Worm (Caenorhabditis elegans) whole organism, L3 larva: Measurements from ENCODE around the gene fbxb-24.

ENCODE experiments used
- R02D3.7 ChIP-seq: fragments of 150-350 bp; optimal IDR thresholded peaks from 2 replicates; lab custom pipeline; 2014; ENCODE audit warnings: missing biosample characterization, missing genetic modification characterization
- ZK546.5 ChIP-seq: sonication (generic microtip); optimal IDR thresholded peaks from 2 replicates; lab custom pipeline; 2017; ENCODE audit warnings: missing biosample characterization, missing genetic modification characterization
- aly-2 ChIP-seq: fragments of 150-350 bp; optimal IDR thresholded peaks from 2 replicates; lab custom pipeline; 2014; ENCODE audit warnings: missing biosample characterization, missing genetic modification characterization
- ama-1 ChIP-seq: fragments of 150-350 bp; optimal IDR thresholded peaks from 2 replicates; lab custom pipeline; 2018
- ceh-16 ChIP-seq: sonication (generic microtip); optimal IDR thresholded peaks from 2 replicates; lab custom pipeline; 2017; ENCODE audit warnings: missing biosample characterization, missing genetic modification characterization
- ceh-28 ChIP-seq: fragments of 150-350 bp; optimal IDR thresholded peaks from 2 replicates; lab custom pipeline; 2014; ENCODE audit warnings: missing biosample characterization, missing genetic modification reagents, missing genetic modification characterization
- ceh-82 ChIP-seq: fragments of 150-350 bp; optimal IDR thresholded peaks from 2 replicates; lab custom pipeline; 2014; ENCODE audit warnings: missing biosample characterization, missing genetic modification characterization
- ceh-9 ChIP-seq: sonication (generic microtip); optimal IDR thresholded peaks from 2 replicates; lab custom pipeline; 2018; ENCODE audit warnings: missing biosample characterization, missing genetic modification characterization
- daf-12 ChIP-seq: fragments of 150-350 bp; optimal IDR thresholded peaks from 2 replicates; lab custom pipeline; 2014; ENCODE audit warnings: missing biosample characterization, missing genetic modification reagents, missing genetic modification characterization
- egl-27 ChIP-seq: sonication (generic microtip); optimal IDR thresholded peaks from 4 replicates; lab custom pipeline; 2017; ENCODE audit warnings: missing biosample characterization, missing genetic modification reagents, missing genetic modification characterization
- egl-5 ChIP-seq: fragments of 150-350 bp; optimal IDR thresholded peaks from 2 replicates; lab custom pipeline; 2017; ENCODE audit warnings: missing biosample characterization, missing genetic modification reagents, missing genetic modification characterization, inconsistent platforms
- elt-1 ChIP-seq: fragments of 150-350 bp; optimal IDR thresholded peaks from 2 replicates; lab custom pipeline; 2014; ENCODE audit warnings: missing biosample characterization, missing genetic modification characterization
- elt-2 ChIP-seq: sonication (generic microtip); optimal IDR thresholded peaks from 2 replicates; lab custom pipeline; 2016; ENCODE audit warnings: missing genetic modification reagents, mild to moderate bottlenecking, missing genetic modification characterization, missing compliant biosample characterization
- elt-3 ChIP-seq, 3 experiments: fragments of 150-350 bp in 1 of 3; sonication (generic microtip) in 2 of 3; optimal IDR thresholded peaks; 2 replicates in 2 of 3; 4 replicates in 1 of 3; lab custom pipeline; 2014 to 2017; ENCODE audit warnings: missing biosample characterization in 3 of 3, missing genetic modification characterization in 3 of 3
- eor-1 ChIP-seq, 2 experiments: fragments of 150-350 bp; optimal IDR thresholded peaks; 2 replicates each; lab custom pipeline; 2014 to 2018; ENCODE audit warnings: missing biosample characterization in 2 of 2, missing genetic modification characterization in 2 of 2
- fkh-10 ChIP-seq: sonication (generic microtip); optimal IDR thresholded peaks from 2 replicates; lab custom pipeline; 2017; ENCODE audit warnings: missing biosample characterization, missing genetic modification reagents, missing genetic modification characterization
- fkh-2 ChIP-seq: fragments of 150-350 bp; optimal IDR thresholded peaks from 2 replicates; lab custom pipeline; 2014; ENCODE audit warnings: missing biosample characterization, missing genetic modification reagents, missing genetic modification characterization
- fos-1 ChIP-seq: fragments of 150-350 bp; optimal IDR thresholded peaks from 2 replicates; lab custom pipeline; 2014; ENCODE audit warnings: missing biosample characterization, missing genetic modification characterization
- jun-1 ChIP-seq: fragments of 150-350 bp; optimal IDR thresholded peaks from 2 replicates; lab custom pipeline; 2014; ENCODE audit warnings: missing biosample characterization, missing genetic modification reagents, missing genetic modification characterization
- lin-15B ChIP-seq: fragments of 150-350 bp; optimal IDR thresholded peaks from 2 replicates; lab custom pipeline; 2014; ENCODE audit warnings: missing biosample characterization, missing genetic modification characterization
- lin-39 ChIP-seq: fragments of 150-350 bp; optimal IDR thresholded peaks from 2 replicates; lab custom pipeline; 2018; ENCODE audit warnings: missing biosample characterization, missing genetic modification reagents, missing genetic modification characterization
- lsy-12 ChIP-seq: sonication (generic microtip); optimal IDR thresholded peaks from 2 replicates; lab custom pipeline; 2016; ENCODE audit warnings: mild to moderate bottlenecking, missing genetic modification characterization, missing compliant biosample characterization
- mdl-1 ChIP-seq: fragments of 150-350 bp; optimal IDR thresholded peaks from 2 replicates; lab custom pipeline; 2014; ENCODE audit warnings: missing biosample characterization, missing genetic modification characterization
- nfya-1 ChIP-seq: sonication (generic microtip); optimal IDR thresholded peaks from 2 replicates; lab custom pipeline; 2017; ENCODE audit warnings: missing genetic modification characterization, mild to moderate bottlenecking, missing compliant biosample characterization, antibody characterized with exemption, moderate library complexity; ENCODE audit not compliant: insufficient read depth
- nhr-11 ChIP-seq: fragments of 150-350 bp; optimal IDR thresholded peaks from 2 replicates; lab custom pipeline; 2014; ENCODE audit warnings: missing biosample characterization, missing genetic modification characterization
- nhr-12 ChIP-seq: fragments of 150-350 bp; optimal IDR thresholded peaks from 2 replicates; lab custom pipeline; 2014; ENCODE audit warnings: missing biosample characterization, missing genetic modification characterization
- nhr-23 ChIP-seq: fragments of 150-350 bp; optimal IDR thresholded peaks from 2 replicates; lab custom pipeline; 2014; ENCODE audit warnings: missing biosample characterization, missing genetic modification reagents, missing genetic modification characterization
- nhr-237 ChIP-seq: fragments of 150-350 bp; optimal IDR thresholded peaks from 2 replicates; lab custom pipeline; 2014; ENCODE audit warnings: missing biosample characterization, missing genetic modification characterization
- nhr-43 ChIP-seq: sonication (generic microtip); optimal IDR thresholded peaks from 2 replicates; lab custom pipeline; 2016; ENCODE audit warnings: mild to moderate bottlenecking, missing genetic modification characterization, missing compliant biosample characterization; ENCODE audit not compliant: poor library complexity, severe bottlenecking
- nhr-67 ChIP-seq: fragments of 150-350 bp; optimal IDR thresholded peaks from 2 replicates; lab custom pipeline; 2014; ENCODE audit warnings: missing biosample characterization, missing genetic modification characterization
- nhr-76 ChIP-seq: fragments of 150-350 bp; sonication (generic microtip); optimal IDR thresholded peaks from 5 replicates; lab custom pipeline; 2014; ENCODE audit warnings: missing biosample characterization, missing genetic modification characterization
- nhr-77 ChIP-seq: fragments of 150-350 bp; optimal IDR thresholded peaks from 2 replicates; lab custom pipeline; 2014; ENCODE audit warnings: missing biosample characterization, missing genetic modification characterization
- pha-4 ChIP-seq: fragments of 150-350 bp; optimal IDR thresholded peaks from 2 replicates; lab custom pipeline; 2014; ENCODE audit warnings: missing biosample characterization, missing genetic modification reagents, missing genetic modification characterization
- pqm-1 ChIP-seq: fragments of 150-350 bp; optimal IDR thresholded peaks from 2 replicates; lab custom pipeline; 2017; ENCODE audit warnings: missing biosample characterization, missing genetic modification characterization, inconsistent platforms
- sea-2 ChIP-seq: fragments of 150-350 bp; sonication (generic microtip); optimal IDR thresholded peaks from 4 replicates; lab custom pipeline; 2014; ENCODE audit warnings: missing biosample characterization, missing genetic modification reagents, missing genetic modification characterization
- snpc-4 ChIP-seq: fragments of 150-350 bp; optimal IDR thresholded peaks from 2 replicates; lab custom pipeline; 2014; ENCODE audit warnings: missing biosample characterization, missing genetic modification characterization
- tbx-2 ChIP-seq: sonication (generic microtip); optimal IDR thresholded peaks from 2 replicates; lab custom pipeline; 2016; ENCODE audit warnings: mild to moderate bottlenecking, missing genetic modification characterization, missing compliant biosample characterization
- unc-39 ChIP-seq: sonication (generic microtip); optimal IDR thresholded peaks from 4 replicates; lab custom pipeline; 2017; ENCODE audit warnings: missing biosample characterization, missing genetic modification characterization
- zag-1 ChIP-seq: fragments of 150-350 bp; optimal IDR thresholded peaks from 2 replicates; lab custom pipeline; 2014; ENCODE audit warnings: missing biosample characterization, missing genetic modification characterization
- ztf-11 ChIP-seq: fragments of 150-350 bp; optimal IDR thresholded peaks from 2 replicates; lab custom pipeline; 2014; ENCODE audit warnings: missing biosample characterization, missing genetic modification characterization
- ztf-4 ChIP-seq: fragments of 150-350 bp; optimal IDR thresholded peaks from 2 replicates; lab custom pipeline; 2014; ENCODE audit warnings: missing biosample characterization, missing genetic modification characterization

Gene fbxb-24

ce11 chrIII:11921658-11922098 lies 12.9 kb downstream of the fbxb-24 start, which contains the start of gene Y56A3A.22:
Gene Y56A3A.22 (plus strand): TSS chrIII:11921692.
- TF ChIP-seq egl-5 (no peak), R02D3.7 (tag; lab: Kevin White, UChicago) (no peak), nhr-12 (tag; lab: Kevin White, UChicago) (no peak), ztf-11 (tag; lab: Kevin White, UChicago) (no peak), sea-2 (GFP tag; lab: Kevin White, UChicago) (no peak), ceh-9 (tag; lab: Kevin White, UChicago) (no peak), eor-1 (tag; optimal IDR thresholded peaks at IDR 0.05; lab: Kevin White, UChicago) (no peak), nhr-43 (peak; percentile 33), ceh-16 (no peak), ZK546.5 (tag; lab: Kevin White, UChicago) (no peak), ceh-28 (tag; lab: Kevin White, UChicago) (no peak), tbx-2 (no peak), lsy-12 (peak; percentile 57), nhr-76 (tag; lab: Kevin White, UChicago) (no peak), fos-1 (tag; lab: Kevin White, UChicago) (no peak), ztf-4 (no peak), elt-1 (no peak), daf-12 (tag; lab: Kevin White, UChicago) (no peak), mdl-1 (tag; lab: Kevin White, UChicago) (no peak), unc-39 (no peak), nfya-1 (tag; lab: Kevin White, UChicago) (peak; percentile 36), nhr-77 (tag; lab: Kevin White, UChicago) (no peak), elt-2 (tag; lab: Kevin White, UChicago) (peak; percentile 21), fkh-2 (tag; lab: Kevin White, UChicago) (no peak), lin-39 (tag; lab: Kevin White, UChicago) (no peak), zag-1 (tag; lab: Kevin White, UChicago) (no peak), fkh-10 (GFP tag; lab: Kevin White, UChicago) (no peak), nhr-237 (tag; lab: Kevin White, UChicago) (no peak), ceh-82 (no peak), elt-3 (tag; optimal IDR thresholded peaks at IDR 0.05; lab: Kevin White, UChicago) (peak in 1 of 3 experiments; percentile 25), ama-1 (lab: Kevin White, UChicago) (peak; percentile 92), nhr-67 (tag; lab: Kevin White, UChicago) (no peak), egl-27 (no peak), nhr-23 (tag; lab: Kevin White, UChicago) (no peak), lin-15B (tag; lab: Kevin White, UChicago) (no peak)
- TF ChIP-seq, all 47 proteins: peak for 6

ce11 chrIII:11923586-11923985 lies 14.8 kb downstream of the fbxb-24 start, which contains the start of gene nft-1:
Gene nft-1 (plus strand): TSS chrIII:11923886.
- TF ChIP-seq jun-1 (tag; lab: Kevin White, UChicago) = no peak
- TF ChIP-seq snpc-4 (tag; lab: Kevin White, UChicago) = no peak
- no peak for TF ChIP-seq ztf-11 (tag; lab: Kevin White, UChicago)
- no peak for TF ChIP-seq mdl-1 (tag; lab: Kevin White, UChicago)
- TF ChIP-seq daf-12 (tag; lab: Kevin White, UChicago) = no peak
- TF ChIP-seq nhr-43 = no peak
- no peak for TF ChIP-seq ztf-4
- TF ChIP-seq pqm-1 (tag; lab: Kevin White, UChicago) = no peak
- TF ChIP-seq lin-15B (tag; lab: Kevin White, UChicago) = no peak
- no peak for TF ChIP-seq ceh-9 (tag; lab: Kevin White, UChicago)
- no peak for TF ChIP-seq fkh-2 (tag; lab: Kevin White, UChicago)
- no peak for TF ChIP-seq elt-1
- TF ChIP-seq nhr-76 (tag; lab: Kevin White, UChicago) = no peak

- TF ChIP-seq ceh-82 = no peak
- no peak for TF ChIP-seq aly-2
- no peak for TF ChIP-seq elt-1
- no peak for TF ChIP-seq lin-15B (tag; lab: Kevin White, UChicago)
- no peak for TF ChIP-seq ama-1 (lab: Kevin White, UChicago)
- no peak for TF ChIP-seq ztf-11 (tag; lab: Kevin White, UChicago)
- no peak for TF ChIP-seq pha-4 (tag; lab: Kevin White, UChicago)
- no peak for TF ChIP-seq nhr-11 (tag; lab: Kevin White, UChicago)
- no peak for TF ChIP-seq eor-1 (tag; optimal IDR thresholded peaks at IDR 0.05; lab: Kevin White, UChicago)
- no peak for TF ChIP-seq fos-1 (tag; lab: Kevin White, UChicago)
- TF ChIP-seq nhr-43 = no peak
- TF ChIP-seq ztf-4 = no peak
- TF ChIP-seq fkh-2 (tag; lab: Kevin White, UChicago) = no peak
- no peak for TF ChIP-seq ceh-28 (tag; lab: Kevin White, UChicago)
- TF ChIP-seq, all 47 proteins: peak for 0
These were observed 22.1 kb downstream of the fbxb-24 start for ce11 chrIII:11930899-11931298.
